Fruit fly (Drosophila melanogaster): Measurements from ENCODE around the gene Mgat3.

Gene Mgat3

DNA sequence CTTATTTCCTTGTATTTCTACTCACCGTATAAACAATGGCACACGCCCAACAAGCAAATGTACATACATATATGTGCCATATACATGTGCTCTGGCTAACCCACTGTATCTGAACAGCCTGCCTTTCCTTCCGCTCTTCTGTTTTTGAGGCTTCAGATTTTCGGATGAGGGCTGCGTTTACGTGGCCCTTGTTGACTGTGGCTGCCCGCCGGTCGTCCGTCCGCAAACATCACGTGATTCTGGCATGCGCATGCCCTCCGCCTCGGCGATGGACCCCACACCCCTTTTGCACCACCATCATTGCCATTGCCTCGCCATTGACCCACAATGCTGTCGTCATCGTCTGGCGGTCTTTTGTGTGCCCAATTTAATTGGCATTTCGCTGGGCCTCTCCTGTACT lies 22.9 kb upstream of the Mgat3 start:
- TF ChIP-seq CG9948 (tag; optimal IDR thresholded peaks at IDR 0.05) (no peak), CG13204 (GFP tag; optimal IDR thresholded peaks at IDR 0.05) (peak; percentile 54), CG34367 (tag; optimal IDR thresholded peaks at IDR 0.05) (no peak), EcR (GFP tag; optimal IDR thresholded peaks at IDR 0.05) (peak; percentile 49), gl (tag; optimal IDR thresholded peaks at IDR 0.05) (peak; percentile 3), Snoo (tag; optimal IDR thresholded peaks at IDR 0.05) (peak; percentile 48), CG12605 (GFP tag; IDR thresholded peaks at IDR 0.05) (0 out of 2 replicates have a peak, but pooled peaks have one; percentile 10), fd96Ca (GFP tag; IDR thresholded peaks at IDR 0.05) (peak; percentile 44; the same call in 1 of the 3 replicates), CG32121 (GFP tag; IDR thresholded peaks at IDR 0.05) (peak; percentile 45; the same call in 1 of the 2 replicates), Ets98B (GFP tag; IDR thresholded peaks at IDR 0.05) (peak; percentile 9; the same call in 1 of the 2 replicates)

DNA sequence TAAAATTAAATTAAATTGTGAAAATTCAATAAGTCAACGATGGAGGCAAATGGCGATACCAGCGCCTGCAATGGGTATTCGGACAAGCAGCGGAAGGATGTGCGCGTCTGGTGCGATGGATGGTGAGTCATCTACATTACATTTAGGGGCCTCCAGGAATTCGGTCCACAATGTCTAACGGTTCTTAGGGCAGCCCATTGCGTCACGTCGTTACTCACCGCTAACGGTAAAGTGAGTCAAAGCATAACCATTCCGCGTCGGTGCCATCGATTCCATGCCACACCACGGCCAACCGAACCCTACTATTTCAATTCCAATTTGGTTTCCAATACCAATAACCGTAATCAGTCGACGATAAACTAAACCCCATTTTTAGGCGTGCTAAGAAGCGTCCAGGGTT lies 21.8 kb upstream of the Mgat3 start:
- TF ChIP-seq Pif1B (GFP tag; optimal IDR thresholded peaks at IDR 0.05) (no peak), Snoo (tag; optimal IDR thresholded peaks at IDR 0.05) (no peak), CG8301 (tag; optimal IDR thresholded peaks at IDR 0.05) (no peak), rn (GFP tag; IDR thresholded peaks at IDR 0.05) (no peak), CG14655 (GFP tag; optimal IDR thresholded peaks at IDR 0.05) (no peak), EcR (GFP tag; optimal IDR thresholded peaks at IDR 0.05) (no peak), CG12605 (GFP tag; IDR thresholded peaks at IDR 0.05) (no peak), CG34367 (tag; optimal IDR thresholded peaks at IDR 0.05) (no peak), gl (tag; optimal IDR thresholded peaks at IDR 0.05) (no peak), fd96Ca (GFP tag; IDR thresholded peaks at IDR 0.05) (no peak), CG13204 (GFP tag; optimal IDR thresholded peaks at IDR 0.05) (no peak), CG9948 (tag; optimal IDR thresholded peaks at IDR 0.05) (no peak), CG8159 (tag; optimal IDR thresholded peaks at IDR 0.05) (no peak), D1 (tag; optimal IDR thresholded peaks at IDR 0.05) (no peak), Ets98B (GFP tag; IDR thresholded peaks at IDR 0.05) (no peak), CG15710 (tag; optimal IDR thresholded peaks at IDR 0.05) (no peak), CG4496 (GFP tag; IDR thresholded peaks at IDR 0.05) (no peak), Pif1A (GFP tag; optimal IDR thresholded peaks at IDR 0.05) (no peak)

DNA sequence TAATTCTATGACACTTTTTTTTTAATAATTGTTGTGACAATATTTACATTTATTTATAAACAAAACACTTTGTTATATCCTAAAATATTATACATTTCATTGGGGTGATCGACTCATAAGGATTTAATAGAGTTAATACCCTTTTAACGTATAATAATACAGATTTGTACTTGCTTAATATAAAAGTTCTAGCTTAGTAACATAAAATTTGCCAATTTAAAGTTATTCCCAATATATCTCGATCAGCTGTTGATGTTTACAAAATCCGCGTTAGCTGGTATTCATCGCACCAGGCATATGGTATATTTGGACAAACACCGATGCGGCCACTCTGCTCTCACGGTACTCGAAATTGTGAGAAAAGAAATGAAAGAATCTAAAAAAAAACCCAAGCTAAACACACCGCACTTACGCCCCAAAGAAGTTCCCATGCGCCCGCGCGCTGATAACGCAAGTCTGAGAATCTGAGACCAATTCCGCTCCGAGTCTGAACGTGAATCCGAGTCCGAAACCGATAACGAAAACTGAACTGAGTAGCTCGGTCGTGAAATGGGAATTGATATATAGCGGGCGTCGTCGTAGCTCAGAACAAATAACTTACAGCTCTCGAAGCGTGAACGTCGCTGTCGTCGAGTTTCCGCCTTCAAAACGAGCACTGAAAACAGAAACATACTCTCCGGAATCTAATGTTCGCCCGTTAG lies 21.2 kb upstream of the Mgat3 start, which contains the start of gene Pect:
TSS of gene Pect (plus strand) at position 326 of the 701 bp plus-strand sequence.
- TF ChIP-seq CG4496 (GFP tag; IDR thresholded peaks at IDR 0.05) (no peak), Ets98B (GFP tag; IDR thresholded peaks at IDR 0.05) (peak; percentile 54; the same call in 1 of the 2 replicates), CG32121 (GFP tag; IDR thresholded peaks at IDR 0.05) (no peak), EcR (GFP tag; optimal IDR thresholded peaks at IDR 0.05) (peak; percentile 52), fd96Ca (GFP tag; IDR thresholded peaks at IDR 0.05) (peak; percentile 38; the same call in 1 of the 3 replicates), CG12605 (GFP tag; IDR thresholded peaks at IDR 0.05) (peak; percentile 62), CG15710 (tag; optimal IDR thresholded peaks at IDR 0.05) (peak; percentile 28), gl (tag; optimal IDR thresholded peaks at IDR 0.05) (peak; percentile 7)

DNA sequence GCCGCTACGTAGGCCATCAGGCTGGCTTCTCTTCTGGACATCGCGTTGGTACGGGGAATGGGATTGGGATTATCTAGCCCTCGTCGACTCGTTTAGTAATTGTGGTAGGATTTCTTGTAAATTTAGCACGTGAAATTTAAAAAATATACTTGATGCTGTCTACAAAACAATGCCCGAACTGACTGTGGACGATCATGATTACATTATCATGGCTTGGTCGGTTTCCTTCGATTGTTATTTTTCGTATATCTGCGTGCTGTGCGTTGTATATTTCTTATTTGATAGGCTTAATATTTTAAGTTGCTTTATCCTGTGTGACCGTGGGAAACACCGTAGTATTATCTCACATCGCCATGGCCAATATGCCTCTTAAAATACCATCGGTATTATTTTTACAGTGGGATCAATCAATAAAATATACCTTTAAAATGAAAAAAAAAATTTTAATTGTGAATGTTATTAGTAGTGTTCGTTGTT lies 20.6 kb upstream of the Mgat3 start, which contains the start of gene CG16972:
TSS of gene CG16972 (minus strand) at position 336 of the 477 bp plus-strand sequence.
- no peak for TF ChIP-seq EcR (GFP tag; optimal IDR thresholded peaks at IDR 0.05)
- TF ChIP-seq CG8159 (tag; optimal IDR thresholded peaks at IDR 0.05): no peak
- TF ChIP-seq CG12605 (GFP tag; IDR thresholded peaks at IDR 0.05): peak; percentile 7; the same call in 1 of the 2 replicates
- no peak for TF ChIP-seq CG15710 (tag; optimal IDR thresholded peaks at IDR 0.05)

DNA sequence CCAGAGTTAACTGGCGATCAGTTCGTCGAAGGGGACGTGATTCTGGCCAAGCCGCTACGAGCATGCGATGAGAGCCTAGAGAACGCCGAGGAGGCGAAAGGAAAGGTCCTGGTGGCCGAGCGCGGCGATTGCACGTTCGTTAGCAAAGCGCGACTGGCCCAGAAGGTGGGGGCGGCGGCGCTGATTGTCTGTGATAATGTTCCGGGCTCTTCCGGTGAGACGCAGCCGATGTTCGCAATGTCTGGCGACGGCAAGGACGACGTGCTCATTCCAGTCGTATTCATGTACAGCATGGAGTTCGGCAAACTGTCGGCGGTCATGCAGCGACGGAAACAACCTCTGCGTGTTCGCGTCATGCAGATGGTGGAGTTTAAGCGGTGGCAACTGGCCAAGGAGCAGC lies 13.4 kb upstream of the Mgat3 start:
- TF ChIP-seq CG15710 (tag; optimal IDR thresholded peaks at IDR 0.05) (no peak), CG12605 (GFP tag; IDR thresholded peaks at IDR 0.05) (no peak), CG10348 (GFP tag; IDR thresholded peaks at IDR 0.05) (no peak), CG8159 (tag; optimal IDR thresholded peaks at IDR 0.05) (no peak), Pif1B (GFP tag; optimal IDR thresholded peaks at IDR 0.05) (no peak), EcR (GFP tag; optimal IDR thresholded peaks at IDR 0.05) (no peak), fd96Ca (GFP tag; IDR thresholded peaks at IDR 0.05) (no peak), CG34367 (tag; optimal IDR thresholded peaks at IDR 0.05) (no peak), CG4496 (GFP tag; IDR thresholded peaks at IDR 0.05) (no peak), CG13204 (GFP tag; optimal IDR thresholded peaks at IDR 0.05) (no peak), CG8301 (tag; optimal IDR thresholded peaks at IDR 0.05) (no peak), CG9948 (tag; optimal IDR thresholded peaks at IDR 0.05) (no peak), rn (GFP tag; IDR thresholded peaks at IDR 0.05) (no peak)

DNA sequence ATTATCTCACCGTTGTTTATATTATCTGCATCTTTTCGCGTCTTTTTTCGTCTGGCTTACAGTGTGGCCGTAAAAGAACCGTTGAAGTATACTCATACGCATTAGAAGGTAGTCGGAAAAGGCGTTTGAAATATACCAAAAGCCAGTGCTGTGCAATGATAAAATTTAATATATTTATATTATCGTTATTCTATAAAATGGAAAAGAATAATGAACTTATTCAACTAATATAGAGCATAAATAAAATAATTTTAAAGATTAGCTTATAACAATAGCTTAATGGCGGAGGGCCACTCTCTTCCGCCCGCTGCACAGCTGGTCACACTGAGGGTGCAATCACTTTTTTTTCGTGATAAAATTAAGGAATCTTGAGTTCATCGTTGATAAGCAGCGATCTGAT lies 9.5 kb upstream of the Mgat3 start, which contains the start of the genes CG16974 and Edem2:
TSS of gene CG16974 (minus strand) at position 86 of the 400 bp plus-strand sequence.
TSS of gene Edem2 (plus strand) at position 308 of the 400 bp plus-strand sequence.
- TF ChIP-seq gl (tag; optimal IDR thresholded peaks at IDR 0.05): no peak
- TF ChIP-seq CG4496 (GFP tag; IDR thresholded peaks at IDR 0.05): peak; percentile 59; the same call in 1 of the 3 replicates
- peak; percentile 28 for TF ChIP-seq EcR (GFP tag; optimal IDR thresholded peaks at IDR 0.05)
- TF ChIP-seq CG10348 (GFP tag; IDR thresholded peaks at IDR 0.05): no peak
- no peak for TF ChIP-seq CG14655 (GFP tag; optimal IDR thresholded peaks at IDR 0.05)
- TF ChIP-seq Ets98B (GFP tag; IDR thresholded peaks at IDR 0.05): peak; percentile 60
- peak; percentile 42; the same call in 1 of the 2 replicates for TF ChIP-seq rn (GFP tag; IDR thresholded peaks at IDR 0.05)
- no peak for TF ChIP-seq CG9948 (tag; optimal IDR thresholded peaks at IDR 0.05)
- TF ChIP-seq D1 (tag; optimal IDR thresholded peaks at IDR 0.05): no peak
- TF ChIP-seq CG15710 (tag; optimal IDR thresholded peaks at IDR 0.05): peak; percentile 56
- TF ChIP-seq CG8301 (tag; optimal IDR thresholded peaks at IDR 0.05): no peak
- TF ChIP-seq fd96Ca (GFP tag; IDR thresholded peaks at IDR 0.05): peak; percentile 71
- TF ChIP-seq Snoo (tag; optimal IDR thresholded peaks at IDR 0.05): peak; percentile 53
- peak; percentile 56; the same call in 1 of the 2 replicates for TF ChIP-seq CG32121 (GFP tag; IDR thresholded peaks at IDR 0.05)

All from whole organism, pupa.